Fruit fly (Drosophila melanogaster) S2 (cell line): ENCODE data around the gene sno.

Experiments
- CG8478 ChIP-seq: fragments of >200 bp; optimal IDR thresholded peaks from 2 replicates; lab custom pipeline; 2018
- CTCF ChIP-seq, 2 experiments: fragments of >200 bp; optimal IDR thresholded peaks; 2 replicates each; lab custom pipeline; 2018

DNA sequence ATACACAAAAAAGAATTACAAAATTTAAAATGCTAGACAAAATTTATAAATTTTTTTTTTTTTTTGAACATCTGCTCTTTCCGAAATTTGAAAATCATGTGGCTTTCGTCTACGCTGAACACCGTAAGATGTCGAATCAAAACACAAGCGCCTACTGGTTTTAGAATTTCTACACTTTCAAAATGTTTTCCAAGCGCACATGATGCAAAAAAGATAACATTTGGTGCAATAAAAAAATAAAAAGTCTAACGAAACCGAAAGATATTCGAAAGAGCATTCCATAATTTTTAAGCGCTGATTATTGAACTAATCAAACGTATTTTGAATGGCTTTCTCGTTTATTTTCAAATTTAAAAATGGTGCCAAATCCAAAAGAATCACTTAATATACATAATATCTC is 9.3 kb downstream of the sno start, which contains the start of gene CG44437:
- no peak for TF ChIP-seq CG8478 (lab: Kevin White, UChicago)
- TF ChIP-seq CTCF (optimal IDR thresholded peaks at IDR 0.05; lab: Kevin White, UChicago), result no peak
